Fruit fly (Drosophila melanogaster): ENCODE results near the gene CG14710.

CG14710 gene

DNA sequence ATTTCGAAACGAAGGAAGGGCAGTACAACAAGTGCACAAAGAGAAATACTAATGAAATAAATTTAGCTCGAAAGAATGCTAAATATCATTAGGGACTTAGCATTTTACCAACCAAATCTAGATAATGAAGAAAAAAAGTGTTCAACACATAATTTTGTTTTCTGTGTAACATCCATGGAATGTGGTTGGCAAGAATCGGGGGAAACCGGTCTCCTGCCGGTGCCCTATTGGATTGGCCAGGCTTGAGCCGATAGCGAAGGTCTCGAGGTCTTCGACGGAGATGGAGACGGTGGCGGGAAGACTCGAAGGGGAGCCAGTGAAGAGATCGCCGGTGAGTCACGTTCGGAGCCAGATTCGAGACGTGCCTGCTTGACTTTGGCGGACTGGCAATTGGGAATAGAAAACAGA is 37.9 kb downstream of the CG14710 start (continued):
- TF ChIP-seq Rfx (GFP tag; IDR thresholded peaks at IDR 0.05) (peak; percentile 79), pho (GFP tag; optimal IDR thresholded peaks at IDR 0.05) (peak; percentile 26), sqz (GFP tag; optimal IDR thresholded peaks at IDR 0.05) (no peak), Med (GFP tag) (peak; percentile 81), wdn (GFP tag; IDR thresholded peaks at IDR 0.05) (no peak), tap (tag; optimal IDR thresholded peaks at IDR 0.05) (peak; percentile 44)

DNA sequence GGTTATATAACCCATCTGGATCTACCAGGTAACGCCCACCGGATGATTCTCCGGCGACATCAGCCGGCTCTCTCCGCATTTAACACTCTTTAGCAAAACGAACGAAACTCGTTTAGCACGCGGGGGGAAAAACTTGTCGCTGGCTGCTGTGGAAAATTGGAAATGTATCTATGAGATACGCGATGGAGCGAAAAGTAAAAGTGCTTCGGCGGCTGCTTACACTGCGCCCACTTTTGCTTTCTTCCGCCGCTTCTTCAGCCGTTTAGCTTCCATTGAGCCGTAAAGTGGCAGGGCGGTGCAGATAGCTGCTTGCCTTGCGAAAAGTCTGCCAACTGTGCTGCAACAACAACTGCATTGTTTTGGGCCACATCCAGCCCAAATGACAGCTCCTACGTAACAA is 41.3 kb downstream of the CG14710 start:
- TF ChIP-seq D19A (tag; optimal IDR thresholded peaks at IDR 0.05) (no peak), GATAe (GFP tag; conservative IDR thresholded peaks at IDR 0.05) (no peak), corto (GFP tag; optimal IDR thresholded peaks at IDR 0.05) (no peak), p53 (GFP tag; optimal IDR thresholded peaks at IDR 0.05) (no peak), Blimp-1 (GFP tag; optimal IDR thresholded peaks at IDR 0.05) (peak; percentile 98), CG2199 (GFP tag; IDR thresholded peaks at IDR 0.05) (0 out of 3 replicates have a peak, but pooled peaks have one; percentile 10), CG8290 (GFP tag; optimal IDR thresholded peaks at IDR 0.05) (no peak), CG8290 (tag; optimal IDR thresholded peaks at IDR 0.05) (no peak), sna (GFP tag; IDR thresholded peaks at IDR 0.05; ENCODE audit: partially characterized antibody) (0 out of 2 replicates have a peak, but pooled peaks have one; percentile 16), vfl (GFP tag; optimal IDR thresholded peaks at IDR 0.05) (no peak), Pdp1 (GFP tag; optimal IDR thresholded peaks at IDR 0.05) (peak in 1 of 2 experiments; percentile 80), tgo (GFP tag; IDR thresholded peaks at IDR 0.05) (no peak)

DNA sequence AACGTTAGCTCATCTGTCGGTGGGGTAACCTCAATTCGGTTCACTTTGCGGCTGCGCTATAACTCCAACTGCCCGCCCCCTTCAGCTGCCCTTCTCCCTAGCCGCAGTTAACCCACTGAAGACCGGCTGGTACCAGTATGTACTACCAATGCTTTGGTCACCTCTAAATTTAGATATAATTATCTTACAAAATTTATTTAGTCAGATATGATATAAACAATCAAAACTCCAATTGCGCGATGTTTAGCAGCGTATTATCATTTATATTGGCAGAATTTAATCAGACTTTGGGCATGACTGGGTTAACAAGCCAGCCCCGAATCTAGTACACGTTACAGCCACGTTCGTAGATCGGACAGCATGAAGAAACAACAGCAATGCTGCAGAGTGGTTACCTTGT is 41.8 kb downstream of the CG14710 start:
- TF ChIP-seq sd (tag; optimal IDR thresholded peaks at IDR 0.05) (peak; percentile 22), tin (GFP tag; optimal IDR thresholded peaks at IDR 0.05) (peak; percentile 2), hkb (optimal IDR thresholded peaks at IDR 0.05) (no peak), hkb (GFP tag; IDR thresholded peaks at IDR 0.05) (peak; percentile 64), Chrac-16 (GFP tag; optimal IDR thresholded peaks at IDR 0.05) (peak; percentile 7), crol (GFP tag; IDR thresholded peaks at IDR 0.05) (peak; percentile 35), gem (tag; optimal IDR thresholded peaks at IDR 0.05) (peak; percentile 67), Hr78 (GFP tag; optimal IDR thresholded peaks at IDR 0.05) (peak in 1 of 2 experiments; percentile 27), Fer1 (GFP tag; optimal IDR thresholded peaks at IDR 0.05) (peak; percentile 70), zen (tag; optimal IDR thresholded peaks at IDR 0.05) (no peak), Sox100B (GFP tag; optimal IDR thresholded peaks at IDR 0.05) (peak; percentile 40), CG10366 (GFP tag; IDR thresholded peaks at IDR 0.05) (peak; percentile 29; the same call in 1 of the 2 replicates), Dip2 (GFP tag; IDR thresholded peaks at IDR 0.05) (no peak), Dll (GFP tag; IDR thresholded peaks at IDR 0.05; ENCODE audit: partially characterized antibody) (no peak), CG31365 (tag; optimal IDR thresholded peaks at IDR 0.05) (no peak), Dad (GFP tag; optimal IDR thresholded peaks at IDR 0.05) (no peak), dimm (GFP tag; IDR thresholded peaks at IDR 0.05) (peak; percentile 20; the same call in 1 of the 2 replicates), sna (GFP tag; IDR thresholded peaks at IDR 0.05; ENCODE audit: partially characterized antibody) (no peak), Hmr (GFP tag; optimal IDR thresholded peaks at IDR 0.05) (peak; percentile 5), CG17328 (GFP tag; IDR thresholded peaks at IDR 0.05) (peak; percentile 54; the same call in 1 of the 2 replicates), luna (GFP tag; optimal IDR thresholded peaks at IDR 0.05) (no peak), Ets97D (GFP tag; optimal IDR thresholded peaks at IDR 0.05) (no peak), salm (tag; optimal IDR thresholded peaks at IDR 0.05) (peak; percentile 38), CG14014 (GFP tag; IDR thresholded peaks at IDR 0.05) (peak; percentile 15; the same call in 1 of the 2 replicates), sim (GFP tag; IDR thresholded peaks at IDR 0.05) (0 out of 2 replicates have a peak, but pooled peaks have one; percentile 9), dmrt99B (tag; optimal IDR thresholded peaks at IDR 0.05) (peak; percentile 80), dysf (GFP tag; IDR thresholded peaks at IDR 0.05) (peak; percentile 70), HHEX (GFP tag; optimal IDR thresholded peaks at IDR 0.05) (peak; percentile 38), z (GFP tag; IDR thresholded peaks at IDR 0.05) (no peak), caup (GFP tag; optimal IDR thresholded peaks at IDR 0.05; ENCODE audit: severe bottlenecking) (peak; percentile 30), sug (tag; optimal IDR thresholded peaks at IDR 0.05) (peak; percentile 11), CG15601 (tag; optimal IDR thresholded peaks at IDR 0.05) (peak; percentile 22)
